Worm (Caenorhabditis elegans): Measurements from ENCODE around the gene F19G12.4.

The F19G12.4 gene

DNA sequence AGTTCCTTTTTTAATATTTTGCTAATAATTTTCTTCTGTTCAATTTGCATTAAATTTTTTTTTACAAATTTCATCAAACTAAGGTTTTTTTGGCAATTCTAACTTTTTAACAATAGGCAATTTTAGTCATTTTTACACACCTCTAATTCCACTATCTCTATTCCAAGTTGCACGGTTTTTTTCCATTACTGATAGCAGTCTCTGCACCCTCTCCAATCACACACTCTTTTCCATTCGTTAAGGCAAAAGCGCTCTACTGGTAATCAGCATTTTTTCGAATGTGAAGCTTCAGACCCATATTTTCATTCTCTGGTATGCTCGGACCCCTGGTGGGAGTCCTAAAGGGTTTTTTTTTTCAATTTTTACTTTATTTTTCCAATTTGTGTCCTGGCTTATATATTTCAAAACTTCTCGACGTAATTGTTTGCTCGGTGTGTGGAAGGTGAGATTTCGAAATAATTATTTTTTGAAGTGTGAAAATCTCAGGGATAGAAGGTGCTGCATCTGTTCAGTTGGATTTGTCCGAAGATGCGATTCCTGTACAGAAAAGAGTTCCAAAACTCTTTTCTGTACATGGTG is at the start of gene F19G12.4, which contains the start of gene F19G12.8:
F19G12.4 (plus strand) TSS at position 529 of the 579 bp plus-strand sequence.
F19G12.8 (plus strand) TSS at position 545 of the 579 bp plus-strand sequence.
- TF ChIP-seq attf-4 (tag; optimal IDR thresholded peaks at IDR 0.05) = no peak
- TF ChIP-seq saeg-2 (GFP tag; IDR thresholded peaks at IDR 0.05) = no peak
- no peak for TF ChIP-seq gei-8 (GFP tag; optimal IDR thresholded peaks at IDR 0.05)
- TF ChIP-seq pqm-1 (tag; optimal IDR thresholded peaks at IDR 0.05) = peak; percentile 83
- TF ChIP-seq lin-39 (tag; optimal IDR thresholded peaks at IDR 0.05) = no peak
- no peak for TF ChIP-seq hif-1 (tag; optimal IDR thresholded peaks at IDR 0.05)
- TF ChIP-seq lin-38 (GFP tag; IDR thresholded peaks at IDR 0.05) = no peak
- TF ChIP-seq F26F4.8 (GFP tag; conservative IDR thresholded peaks at IDR 0.05) = no peak
- TF ChIP-seq ama-1 (optimal IDR thresholded peaks at IDR 0.05) = no peak
- peak; percentile 48 for TF ChIP-seq nhr-28 (tag; optimal IDR thresholded peaks at IDR 0.05)
- TF ChIP-seq nhr-102 (tag; optimal IDR thresholded peaks at IDR 0.05) = no peak
- TF ChIP-seq mdl-1 (tag; optimal IDR thresholded peaks at IDR 0.05) = no peak
- TF ChIP-seq zip-2 (tag; optimal IDR thresholded peaks at IDR 0.05) = no peak
- no peak for TF ChIP-seq nhr-41 (GFP tag; IDR thresholded peaks at IDR 0.05)
- peak; percentile 88 for TF ChIP-seq aha-1 (tag)
- no peak for TF ChIP-seq nhr-6 (tag; optimal IDR thresholded peaks at IDR 0.05)
- no peak for TF ChIP-seq lin-1 (GFP tag; IDR thresholded peaks at IDR 0.05)
- no peak for TF ChIP-seq daf-16 (GFP tag; optimal IDR thresholded peaks at IDR 0.05)
- no peak for TF ChIP-seq daf-16 (tag; optimal IDR thresholded peaks at IDR 0.05)
- no peak for TF ChIP-seq nhr-77 (tag; optimal IDR thresholded peaks at IDR 0.05)
- TF ChIP-seq zfp-3 (GFP tag; conservative IDR thresholded peaks at IDR 0.05) = no peak
- no peak for TF ChIP-seq arid-1 (GFP tag; conservative IDR thresholded peaks at IDR 0.05)
- TF ChIP-seq ceh-44 (GFP tag; IDR thresholded peaks at IDR 0.05) = no peak

DNA sequence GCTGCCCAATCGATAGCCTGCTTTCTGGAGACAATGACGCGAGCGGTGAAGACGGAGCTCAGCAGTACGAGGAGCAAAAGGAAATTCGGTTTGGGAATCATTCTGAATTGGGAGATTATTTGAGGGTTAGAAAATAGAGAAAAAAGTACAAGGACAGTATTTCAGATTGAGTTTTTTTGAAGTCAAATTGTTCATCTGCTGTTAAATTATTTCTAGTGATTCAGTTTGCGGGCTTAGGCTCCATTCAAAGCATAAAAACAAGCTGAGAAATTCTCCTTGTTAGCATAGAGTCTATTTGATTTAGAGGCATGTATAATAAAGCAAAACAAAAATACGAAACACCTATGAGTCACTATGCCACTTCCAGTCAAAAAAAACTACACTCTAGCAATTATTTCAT is 49.7 kb upstream of the F19G12.4 start, which contains the start of gene dgn-2:
dgn-2 (minus strand) TSS at position 101 of the 400 bp plus-strand sequence.
- TF ChIP-seq R02D3.7 (tag; optimal IDR thresholded peaks at IDR 0.05) = no peak
- no peak for TF ChIP-seq daf-19 (GFP tag; conservative IDR thresholded peaks at IDR 0.05)
- no peak for TF ChIP-seq daf-8 (GFP tag; IDR thresholded peaks at IDR 0.05)
- TF ChIP-seq arid-1 (GFP tag; conservative IDR thresholded peaks at IDR 0.05) = no peak
- no peak for TF ChIP-seq lin-38 (GFP tag; IDR thresholded peaks at IDR 0.05)
- no peak for TF ChIP-seq nhr-111 (GFP tag; optimal IDR thresholded peaks at IDR 0.05)
- no peak for TF ChIP-seq ceh-28 (tag; optimal IDR thresholded peaks at IDR 0.05)
- no peak for TF ChIP-seq nhr-10 (tag; optimal IDR thresholded peaks at IDR 0.05)
- TF ChIP-seq T26A8.4 (GFP tag; IDR thresholded peaks at IDR 0.05) = no peak
- TF ChIP-seq nhr-237 (tag; optimal IDR thresholded peaks at IDR 0.05) = no peak
- TF ChIP-seq madf-9 (GFP tag; conservative IDR thresholded peaks at IDR 0.05) = no peak
- TF ChIP-seq dmd-8 (GFP tag; IDR thresholded peaks at IDR 0.05) = no peak
- no peak for TF ChIP-seq Y48G9A.11 (GFP tag; IDR thresholded peaks at IDR 0.05)
- TF ChIP-seq fkh-10 (GFP tag; optimal IDR thresholded peaks at IDR 0.05) = no peak
- no peak for TF ChIP-seq php-3 (GFP tag; IDR thresholded peaks at IDR 0.05)
- TF ChIP-seq dmd-9 (GFP tag; IDR thresholded peaks at IDR 0.05) = no peak

ce11 chrX:1370736-1371281 is 46.3 kb upstream of the F19G12.4 start, which contains the start of gene F56C3.7:
Gene F56C3.7, minus strand, starts transcription at chrX:1370786.
- TF ChIP-seq unc-62 (GFP tag; optimal IDR thresholded peaks at IDR 0.05 in 1 of 2) (peak in 1 of 2 experiments; percentile 19), unc-62 (tag; optimal IDR thresholded peaks at IDR 0.05) (no peak), ctbp-1 (GFP tag; IDR thresholded peaks at IDR 0.05) (no peak), ceh-32 (tag; optimal IDR thresholded peaks at IDR 0.05; ENCODE audit: poor library complexity) (no peak), hmg-1.1 (GFP tag; IDR thresholded peaks at IDR 0.05) (peak; percentile 46), mes-2 (tag; optimal IDR thresholded peaks at IDR 0.05; ENCODE audit: poor library complexity, severe bottlenecking) (peak; percentile 49), T20F7.1 (GFP tag; optimal IDR thresholded peaks at IDR 0.05) (no peak), duxl-1 (tag; optimal IDR thresholded peaks at IDR 0.05; ENCODE audit: poor library complexity) (peak; percentile 39), hlh-30 (tag; optimal IDR thresholded peaks at IDR 0.05; ENCODE audit: insufficient read depth) (no peak), nhr-42 (GFP tag; IDR thresholded peaks at IDR 0.05) (peak; percentile 67; the same call in 1 of the 2 replicates)
